Fruit fly (Drosophila melanogaster) whole organism, prepupa: ENCODE data around the gene Polr2A.
"Not testable (repeated sequence)": the region's sequence is repeated elsewhere in the genome, so short reads cannot be mapped to it uniquely, and the experiment has no call there.

Source experiments
- Blimp-1 ChIP-seq: fragments of 200-800 bp; sonication (Bioruptor generic); optimal IDR thresholded peaks from 3 replicates; lab custom pipeline; 2017; ENCODE audit warnings: missing biosample characterization, missing genetic modification characterization, mild to moderate bottlenecking, moderate library complexity, missing genetic modification reagents
- CG10631 ChIP-seq: fragments of 200-800 bp; sonication (Bioruptor generic); optimal IDR thresholded peaks from 2 replicates; lab custom pipeline; 2016; ENCODE audit warnings: missing biosample characterization, missing genetic modification characterization
- CG10669 ChIP-seq: fragments of 200-800 bp; sonication (Bioruptor generic); optimal IDR thresholded peaks from 3 replicates; lab custom pipeline; 2018; ENCODE audit warnings: missing biosample characterization, mild to moderate bottlenecking, missing genetic modification characterization, moderate library complexity
- CG11294 ChIP-seq: fragments of 200-800 bp; sonication (Bioruptor generic); IDR thresholded peaks from 2 replicates; pipeline ENCODE4 v1.3.6; 2022; ENCODE audit warnings: missing biosample characterization, missing genetic modification characterization
- CG11762 ChIP-seq: fragments of 200-800 bp; sonication (Bioruptor generic); optimal IDR thresholded peaks from 3 replicates; lab custom pipeline; 2016; ENCODE audit warnings: missing biosample characterization, missing genetic modification characterization; ENCODE audit not compliant: insufficient read depth
- CG11902 ChIP-seq: fragments of 200-800 bp; sonication (Bioruptor generic); optimal IDR thresholded peaks from 3 replicates; lab custom pipeline; 2016; ENCODE audit warnings: missing biosample characterization, missing genetic modification characterization
- CG15336 ChIP-seq: fragments of 200-800 bp; sonication (Bioruptor generic); IDR thresholded peaks from 2 replicates; pipeline ENCODE4 v1.3.6; 2022; ENCODE audit warnings: missing biosample characterization, missing genetic modification characterization
- CG1621 ChIP-seq: fragments of 200-800 bp; sonication (Bioruptor generic); optimal IDR thresholded peaks from 3 replicates; lab custom pipeline; 2018; ENCODE audit warnings: missing biosample characterization, mild to moderate bottlenecking, missing genetic modification characterization
- CG16779 ChIP-seq: fragments of 200-800 bp; sonication (Bioruptor generic); optimal IDR thresholded peaks from 3 replicates; lab custom pipeline; 2017; ENCODE audit warnings: missing biosample characterization, mild to moderate bottlenecking, missing genetic modification characterization
- CG31627 ChIP-seq: fragments of 200-800 bp; sonication (Bioruptor generic); optimal IDR thresholded peaks from 3 replicates; lab custom pipeline; 2016; ENCODE audit warnings: missing biosample characterization, missing genetic modification characterization
- CG32006 ChIP-seq: fragments of 200-800 bp; sonication (Bioruptor generic); optimal IDR thresholded peaks from 3 replicates; lab custom pipeline; 2017; ENCODE audit warnings: missing biosample characterization, mild to moderate bottlenecking, missing genetic modification characterization
- CG34406 ChIP-seq: fragments of 200-800 bp; sonication (Bioruptor generic); optimal IDR thresholded peaks from 3 replicates; lab custom pipeline; 2016; ENCODE audit warnings: missing biosample characterization, missing genetic modification characterization
- CG3919 ChIP-seq: fragments of 200-800 bp; sonication (Bioruptor generic); optimal IDR thresholded peaks from 3 replicates; lab custom pipeline; 2016; ENCODE audit warnings: missing biosample characterization, missing genetic modification characterization
- CG6163 ChIP-seq: fragments of 200-800 bp; sonication (Bioruptor generic); IDR thresholded peaks from 3 replicates; pipeline ENCODE4 v1.3.6; 2022; ENCODE audit warnings: missing biosample characterization, missing genetic modification characterization
- CG6276 ChIP-seq: fragments of 200-800 bp; sonication (Bioruptor generic); optimal IDR thresholded peaks from 2 replicates; lab custom pipeline; 2017; ENCODE audit warnings: missing biosample characterization, mild to moderate bottlenecking, missing genetic modification characterization
- CG6792 ChIP-seq: fragments of 200-800 bp; sonication (Bioruptor generic); optimal IDR thresholded peaks from 3 replicates; lab custom pipeline; 2016; ENCODE audit warnings: missing biosample characterization, missing genetic modification characterization
- CG8319 ChIP-seq: fragments of 200-800 bp; sonication (Bioruptor generic); optimal IDR thresholded peaks from 3 replicates; lab custom pipeline; 2016; ENCODE audit warnings: missing biosample characterization, missing genetic modification characterization
- CG8632 ChIP-seq: fragments of 200-800 bp; sonication (Bioruptor generic); optimal IDR thresholded peaks from 3 replicates; lab custom pipeline; 2016; ENCODE audit warnings: missing biosample characterization, missing genetic modification characterization
- CG9139 ChIP-seq: fragments of 200-800 bp; sonication (Bioruptor generic); optimal IDR thresholded peaks from 3 replicates; lab custom pipeline; 2017; ENCODE audit warnings: missing biosample characterization, mild to moderate bottlenecking, missing genetic modification characterization
- Eip75B ChIP-seq: fragments of 200-800 bp; sonication (Bioruptor generic); optimal IDR thresholded peaks from 3 replicates; lab custom pipeline; 2016; ENCODE audit warnings: missing biosample characterization, missing genetic modification characterization
- Eip78C ChIP-seq: fragments of 200-800 bp; sonication (Bioruptor generic); peaks from one replicate; lab custom pipeline; 2016; ENCODE audit warnings: missing biosample characterization, missing genetic modification characterization
- Ets21C ChIP-seq: fragments of 200-800 bp; sonication (Bioruptor generic); optimal IDR thresholded peaks from 3 replicates; lab custom pipeline; 2016; ENCODE audit warnings: missing biosample characterization, missing genetic modification characterization
- Hr39 ChIP-seq: fragments of 200-800 bp; sonication (Bioruptor generic); optimal IDR thresholded peaks from 2 replicates; lab custom pipeline; 2016; ENCODE audit warnings: missing biosample characterization, missing genetic modification characterization
- Hr4 ChIP-seq: fragments of 200-800 bp; sonication (Bioruptor generic); optimal IDR thresholded peaks from 3 replicates; lab custom pipeline; 2016; ENCODE audit warnings: missing biosample characterization, missing genetic modification characterization
- OdsH ChIP-seq: fragments of 200-800 bp; sonication (Bioruptor generic); optimal IDR thresholded peaks from 3 replicates; lab custom pipeline; 2016; ENCODE audit warnings: missing biosample characterization, missing genetic modification characterization
- Sox102F ChIP-seq: fragments of 200-800 bp; sonication (Bioruptor generic); optimal IDR thresholded peaks from 2 replicates; lab custom pipeline; 2016; ENCODE audit warnings: missing biosample characterization, mild to moderate bottlenecking, missing genetic modification characterization
- Sox14 ChIP-seq: fragments of 200-800 bp; sonication (Bioruptor generic); optimal IDR thresholded peaks from 3 replicates; lab custom pipeline; 2016; ENCODE audit warnings: missing biosample characterization, missing genetic modification characterization
- Sox15 ChIP-seq: fragments of 200-800 bp; sonication (Bioruptor generic); optimal IDR thresholded peaks from 3 replicates; lab custom pipeline; 2016; ENCODE audit warnings: missing biosample characterization, missing genetic modification characterization
- acj6 ChIP-seq: fragments of 200-800 bp; sonication (Bioruptor generic); optimal IDR thresholded peaks from 3 replicates; lab custom pipeline; 2016; ENCODE audit warnings: missing biosample characterization, missing genetic modification characterization
- cyc ChIP-seq: fragments of 200-800 bp; sonication (Bioruptor generic); optimal IDR thresholded peaks from 3 replicates; lab custom pipeline; 2016; ENCODE audit warnings: missing biosample characterization, missing genetic modification characterization
- dsx ChIP-seq: fragments of 200-800 bp; optimal IDR thresholded peaks from 3 replicates; lab custom pipeline; 2019; ENCODE audit warnings: missing biosample characterization, mild to moderate bottlenecking, missing genetic modification characterization, moderate library complexity; ENCODE audit not compliant: poor library complexity, severe bottlenecking
- eg ChIP-seq: fragments of 200-800 bp; sonication (Bioruptor generic); IDR thresholded peaks from 3 replicates; pipeline ENCODE4 v1.3.6; 2022; ENCODE audit warnings: missing biosample characterization, missing genetic modification characterization
- esn ChIP-seq: fragments of 200-800 bp; sonication (Bioruptor generic); optimal IDR thresholded peaks from 2 replicates; lab custom pipeline; 2016; ENCODE audit warnings: missing biosample characterization, mild to moderate bottlenecking, missing genetic modification characterization, moderate library complexity
- fd59A ChIP-seq: fragments of 200-800 bp; sonication (Bioruptor generic); optimal IDR thresholded peaks from 2 replicates; lab custom pipeline; 2017; ENCODE audit warnings: missing biosample characterization, mild to moderate bottlenecking, missing genetic modification characterization, missing genetic modification reagents
- fd85E ChIP-seq: fragments of 200-800 bp; sonication (Bioruptor generic); optimal IDR thresholded peaks from 3 replicates; lab custom pipeline; 2016; ENCODE audit warnings: missing biosample characterization, missing genetic modification characterization
- fkh ChIP-seq: fragments of 200-800 bp; sonication (Bioruptor generic); optimal IDR thresholded peaks from 3 replicates; lab custom pipeline; 2017; ENCODE audit warnings: missing biosample characterization, mild to moderate bottlenecking, missing genetic modification characterization, moderate library complexity
- lz ChIP-seq: fragments of 200-800 bp; sonication (Bioruptor generic); optimal IDR thresholded peaks from 3 replicates; lab custom pipeline; 2016; ENCODE audit warnings: missing biosample characterization, missing genetic modification characterization
- salr ChIP-seq, 2 experiments: fragments of 200-800 bp; sonication (Bioruptor generic); optimal IDR thresholded peaks; 3 replicates each; lab custom pipeline; 2016 to 2018; ENCODE audit warnings: missing biosample characterization in 2 of 2, missing genetic modification characterization in 2 of 2, mild to moderate bottlenecking in 1 of 2
- ss ChIP-seq, 2 experiments: fragments of 200-800 bp; sonication (Bioruptor generic); optimal IDR thresholded peaks; 2 replicates in 1 of 2; 3 replicates in 1 of 2; lab custom pipeline; 2017 to 2018; ENCODE audit warnings: mild to moderate bottlenecking in 2 of 2, missing biosample characterization in 2 of 2, missing genetic modification characterization in 2 of 2, moderate library complexity in 1 of 2
- svp ChIP-seq: fragments of 200-800 bp; sonication (Bioruptor generic); peaks from one replicate; lab custom pipeline; 2016; ENCODE audit warnings: missing biosample characterization, missing genetic modification characterization
- topi ChIP-seq: fragments of 200-800 bp; sonication (Bioruptor generic); optimal IDR thresholded peaks from 3 replicates; lab custom pipeline; 2016; ENCODE audit warnings: missing biosample characterization, missing genetic modification characterization
- vri ChIP-seq: fragments of 200-800 bp; sonication (Bioruptor generic); optimal IDR thresholded peaks from 3 replicates; lab custom pipeline; 2016; ENCODE audit warnings: missing biosample characterization, mild to moderate bottlenecking, missing genetic modification characterization

Polr2A gene

dm6 chrX:11600795-11601358, 30.8 kb upstream of the Polr2A start (continued):
- no peak for TF ChIP-seq fkh (GFP tag; lab: Kevin White, UChicago)
- TF ChIP-seq CG10669 (GFP tag; lab: Kevin White, UChicago), result no peak
- peak; percentile 6 for TF ChIP-seq CG8319 (GFP tag; lab: Kevin White, UChicago)
- peak; percentile 70 for TF ChIP-seq esn
- peak; percentile 33 for TF ChIP-seq Hr4 (GFP tag; lab: Kevin White, UChicago)
- TF ChIP-seq svp (GFP tag; lab: Kevin White, UChicago), result peak; percentile 90
- peak; percentile 56 for TF ChIP-seq lz (GFP tag; lab: Kevin White, UChicago)
- TF ChIP-seq acj6 (GFP tag; lab: Kevin White, UChicago), result peak; percentile 25

- not testable (repeated sequence) for TF ChIP-seq CG16779; Sox14; Eip75B (GFP tag; lab: Kevin White, UChicago)
Measured at dm6 chrX:11599589-11599988, 29.5 kb upstream of the Polr2A start, which contains the start of gene rho-4. TSS of gene rho-4 (plus strand) at chrX:11599838.

dm6 chrX:11584075-11584474, 13.9 kb upstream of the Polr2A start, which contains the start of gene pkm:
TSS of gene pkm (minus strand) at chrX:11584175.
- TF ChIP-seq Blimp-1 (no peak), CG1621 (no peak), CG3919 (GFP tag; lab: Kevin White, UChicago) (no peak), CG6163 (GFP tag; lab: Robert Waterston, UW) (no peak), CG9139 (GFP tag; lab: Kevin White, UChicago) (no peak), CG11294 (GFP tag; lab: Robert Waterston, UW) (no peak), CG10631 (GFP tag; lab: Kevin White, UChicago) (no peak), Hr39 (GFP tag; lab: Kevin White, UChicago) (no peak), CG8319 (GFP tag; lab: Kevin White, UChicago) (no peak), salr (GFP tag; optimal IDR thresholded peaks at IDR 0.05; lab: Kevin White, UChicago) (no peak)

- TF ChIP-seq CG8319 (GFP tag; lab: Kevin White, UChicago) (peak; percentile 45), CG6276 (GFP tag; lab: Kevin White, UChicago) (no peak), Sox15 (GFP tag; lab: Kevin White, UChicago) (peak; percentile 34), Sox102F (no peak), CG11762 (peak; percentile 39), cyc (GFP tag; lab: Kevin White, UChicago) (peak; percentile 47), CG8632 (GFP tag; lab: Kevin White, UChicago) (peak; percentile 25), OdsH (GFP tag; lab: Kevin White, UChicago) (peak; percentile 69), Eip78C (GFP tag; lab: Kevin White, UChicago) (peak; percentile 80), CG3919 (GFP tag; lab: Kevin White, UChicago) (peak; percentile 47), dsx (GFP tag; lab: Kevin White, UChicago) (no peak), fd59A (no peak), Sox14 (peak; percentile 69), CG11902 (GFP tag; lab: Kevin White, UChicago) (peak; percentile 4), CG32006 (GFP tag; lab: Kevin White, UChicago) (no peak), ss (GFP tag; optimal IDR thresholded peaks at IDR 0.05; lab: Kevin White, UChicago) (no peak), CG9139 (GFP tag; lab: Kevin White, UChicago) (no peak), svp (GFP tag; lab: Kevin White, UChicago) (peak; percentile 43), acj6 (GFP tag; lab: Kevin White, UChicago) (peak; percentile 63), Ets21C (GFP tag; lab: Kevin White, UChicago) (peak; percentile 52), eg (peak; percentile 39; the same call in 1 of the 3 replicates), fd85E (no peak), CG10631 (GFP tag; lab: Kevin White, UChicago) (peak; percentile 55), CG6163 (GFP tag; lab: Robert Waterston, UW) (peak; percentile 48; the same call in 1 of the 3 replicates), CG6792 (GFP tag; lab: Kevin White, UChicago) (peak; percentile 53), Eip75B (GFP tag; lab: Kevin White, UChicago) (peak; percentile 63), vri (GFP tag; lab: Kevin White, UChicago) (no peak), CG31627 (peak; percentile 75), topi (peak; percentile 68), Hr4 (GFP tag; lab: Kevin White, UChicago) (peak; percentile 52), CG15336 (GFP tag; lab: Robert Waterston, UW) (0 out of 2 replicates have a peak, but pooled peaks have one; percentile 33), CG34406 (GFP tag; lab: Kevin White, UChicago) (peak; percentile 55), CG10669 (GFP tag; lab: Kevin White, UChicago) (peak; percentile 21), CG1621 (peak; percentile 7)
Measured at dm6 chrX:11580200-11580840, 10.2 kb upstream of the Polr2A start, which contains the start of gene nod. TSS of gene nod (plus strand) at chrX:11580772.
